Fruit fly (Drosophila melanogaster) whole organism, embryonic: ENCODE results near the gene peg.

Experiments
- Aef1 ChIP-seq: fragments of 200-800 bp; sonication (Bioruptor generic); IDR thresholded peaks from 3 replicates; pipeline ENCODE4 v1.3.6; 2022; ENCODE audit warnings: missing biosample characterization, missing genetic modification characterization
- Atf3 ChIP-seq: fragments of 200-800 bp; sonication (Bioruptor generic); optimal IDR thresholded peaks from 3 replicates; lab custom pipeline; 2016; ENCODE audit warnings: missing biosample characterization, missing genetic modification characterization
- Atf6 ChIP-seq: fragments of 200-800 bp; sonication (Bioruptor generic); IDR thresholded peaks from 2 replicates; pipeline ENCODE4 v1.3.6; 2022; ENCODE audit warnings: missing biosample characterization, missing genetic modification characterization
- CG11696 ChIP-seq: fragments of 200-800 bp; sonication (Bioruptor generic); IDR thresholded peaks from 2 replicates; pipeline ENCODE4 v1.3.6; 2022; ENCODE audit warnings: missing biosample characterization, missing genetic modification characterization
- CG13287 ChIP-seq: fragments of 200-800 bp; sonication (Bioruptor generic); IDR thresholded peaks from 2 replicates; pipeline ENCODE4 v1.3.6; 2022; ENCODE audit warnings: missing biosample characterization, missing genetic modification characterization; ENCODE audit not compliant: partially characterized antibody
- CG14014 ChIP-seq: fragments of 200-800 bp; sonication (Bioruptor generic); IDR thresholded peaks from 2 replicates; pipeline ENCODE4 v1.3.6; 2022; ENCODE audit warnings: missing biosample characterization, missing genetic modification characterization
- CG15269 ChIP-seq: fragments of 200-800 bp; sonication (Bioruptor generic); optimal IDR thresholded peaks from 2 replicates; lab custom pipeline; 2018; ENCODE audit warnings: missing biosample characterization, mild to moderate bottlenecking, missing genetic modification characterization, moderate library complexity
- CG1529 ChIP-seq: fragments of 200-800 bp; sonication (Bioruptor generic); optimal IDR thresholded peaks from 3 replicates; lab custom pipeline; 2018; ENCODE audit warnings: missing biosample characterization, missing genetic modification characterization
- CG17829 ChIP-seq: fragments of 200-800 bp; optimal IDR thresholded peaks from 2 replicates; lab custom pipeline; 2019; ENCODE audit warnings: missing biosample characterization, mild to moderate bottlenecking, missing genetic modification characterization, moderate library complexity
- CG18011 ChIP-seq: fragments of 200-800 bp; sonication (Bioruptor generic); optimal IDR thresholded peaks from 2 replicates; lab custom pipeline; 2017; ENCODE audit warnings: missing biosample characterization, missing genetic modification characterization, mild to moderate bottlenecking, moderate library complexity, missing genotype
- CG18764 ChIP-seq: fragments of 200-800 bp; sonication (Bioruptor generic); optimal IDR thresholded peaks from 3 replicates; lab custom pipeline; 2016; ENCODE audit warnings: missing biosample characterization, missing genetic modification characterization
- CG30431 ChIP-seq: fragments of 200-800 bp; sonication (Bioruptor generic); optimal IDR thresholded peaks from 2 replicates; lab custom pipeline; 2017; ENCODE audit warnings: missing biosample characterization, missing genetic modification characterization
- CG34224 ChIP-seq: fragments of 200-800 bp; sonication (Bioruptor generic); IDR thresholded peaks from 3 replicates; pipeline ENCODE4 v1.3.6; 2022; ENCODE audit warnings: missing biosample characterization, missing genetic modification characterization; ENCODE audit not compliant: partially characterized antibody
- CG3838 ChIP-seq: fragments of 200-800 bp; sonication (Bioruptor generic); optimal IDR thresholded peaks from 3 replicates; lab custom pipeline; 2016; ENCODE audit warnings: missing biosample characterization, missing genetic modification characterization
- CG3995 ChIP-seq: fragments of 200-800 bp; sonication (Bioruptor generic); optimal IDR thresholded peaks from 3 replicates; lab custom pipeline; 2016; ENCODE audit warnings: missing biosample characterization, missing genetic modification characterization
- CG4424 ChIP-seq: fragments of 200-800 bp; sonication (Bioruptor generic); optimal IDR thresholded peaks from 3 replicates; lab custom pipeline; 2016; ENCODE audit warnings: missing biosample characterization, missing genetic modification characterization
- CG6765 ChIP-seq: fragments of 200-800 bp; sonication (Bioruptor generic); optimal IDR thresholded peaks from 3 replicates; lab custom pipeline; 2017; ENCODE audit warnings: missing biosample characterization, mild to moderate bottlenecking, missing genetic modification characterization
- CG7556 ChIP-seq: fragments of 200-800 bp; sonication (Bioruptor generic); optimal IDR thresholded peaks from 2 replicates; lab custom pipeline; 2017; ENCODE audit warnings: missing biosample characterization, mild to moderate bottlenecking, missing genetic modification characterization
- Dek ChIP-seq: fragments of 200-800 bp; sonication (Bioruptor generic); optimal IDR thresholded peaks from 3 replicates; lab custom pipeline; 2019; ENCODE audit warnings: missing biosample characterization, mild to moderate bottlenecking, missing genetic modification characterization, moderate library complexity
- Dip2 ChIP-seq: fragments of 200-800 bp; sonication (Bioruptor generic); IDR thresholded peaks from 2 replicates; pipeline ENCODE4 v1.3.6; 2022; ENCODE audit warnings: missing biosample characterization, missing genetic modification characterization
- Dref ChIP-seq: fragments of 200-800 bp; sonication (Bioruptor generic); IDR thresholded peaks from 2 replicates; pipeline ENCODE4 v1.3.6; 2022; ENCODE audit warnings: missing biosample characterization, missing genetic modification characterization
- E2f2 ChIP-seq: fragments of 200-800 bp; sonication (Bioruptor generic); IDR thresholded peaks from 2 replicates; pipeline ENCODE4 v1.3.6; 2022; ENCODE audit warnings: missing biosample characterization, missing genetic modification characterization
- Ets65A ChIP-seq: fragments of 200-800 bp; sonication (Bioruptor generic); peaks from one replicate; lab custom pipeline; 2016; ENCODE audit warnings: missing biosample characterization, missing genetic modification characterization
- Fer1 ChIP-seq: fragments of 200-800 bp; sonication (Bioruptor generic); optimal IDR thresholded peaks from 2 replicates; lab custom pipeline; 2017; ENCODE audit warnings: missing biosample characterization, mild to moderate bottlenecking, missing genetic modification characterization
- HLH4C ChIP-seq: fragments of 200-800 bp; sonication (Bioruptor generic); IDR thresholded peaks from 3 replicates; pipeline ENCODE4 v1.3.6; 2022; ENCODE audit warnings: missing biosample characterization, missing genetic modification characterization; ENCODE audit not compliant: partially characterized antibody
- HmgZ ChIP-seq: fragments of 200-800 bp; sonication (Bioruptor generic); optimal IDR thresholded peaks from 2 replicates; lab custom pipeline; 2018; ENCODE audit warnings: missing biosample characterization, mild to moderate bottlenecking, missing genetic modification characterization
- Lim3 ChIP-seq: fragments of 200-800 bp; sonication (Bioruptor generic); IDR thresholded peaks from 2 replicates; pipeline ENCODE4 v1.3.6; 2022; ENCODE audit warnings: missing biosample characterization, missing genetic modification characterization
- Vsx1 ChIP-seq: fragments of 200-800 bp; sonication (Bioruptor generic); optimal IDR thresholded peaks from 2 replicates; lab custom pipeline; 2017; ENCODE audit warnings: missing biosample characterization, mild to moderate bottlenecking, missing genetic modification characterization, missing genetic modification reagents
- al ChIP-seq: fragments of 200-800 bp; sonication (Bioruptor generic); IDR thresholded peaks from 2 replicates; pipeline ENCODE4 v1.3.6; 2022; ENCODE audit warnings: missing biosample characterization, missing genetic modification characterization
- ap ChIP-seq: fragments of 200-800 bp; sonication (Bioruptor generic); IDR thresholded peaks from 2 replicates; pipeline ENCODE4 v1.3.6; 2022; ENCODE audit warnings: missing biosample characterization, missing genetic modification characterization
- bsh ChIP-seq, 2 experiments: fragments of 200-800 bp; sonication (Bioruptor generic); optimal IDR thresholded peaks; 2 replicates each; lab custom pipeline; 2017 to 2018; ENCODE audit warnings: mild to moderate bottlenecking in 2 of 2, missing biosample characterization in 2 of 2, missing genetic modification characterization in 2 of 2, moderate library complexity in 1 of 2
- cwo ChIP-seq: fragments of 200-800 bp; sonication (Bioruptor generic); optimal IDR thresholded peaks from 3 replicates; lab custom pipeline; 2017; ENCODE audit warnings: missing biosample characterization, missing genetic modification characterization, mild to moderate bottlenecking, moderate library complexity, missing genetic modification reagents
- dmrt11E ChIP-seq: fragments of 200-800 bp; sonication (Bioruptor generic); optimal IDR thresholded peaks from 3 replicates; lab custom pipeline; 2018; ENCODE audit warnings: missing biosample characterization, mild to moderate bottlenecking, missing genetic modification characterization, moderate library complexity
- dysf ChIP-seq: fragments of 200-800 bp; sonication (Bioruptor generic); IDR thresholded peaks from 3 replicates; pipeline ENCODE4 v1.3.6; 2022; ENCODE audit warnings: missing biosample characterization, missing genetic modification characterization
- emc ChIP-seq: fragments of 200-800 bp; sonication (Bioruptor generic); optimal IDR thresholded peaks from 2 replicates; lab custom pipeline; 2016; ENCODE audit warnings: missing biosample characterization, missing genetic modification characterization
- eve ChIP-seq, 2 experiments: fragments of >200 bp; optimal IDR thresholded peaks; 2 replicates each; lab custom pipeline; 2017; ENCODE audit warnings: missing biosample characterization in 2 of 2, missing genetic modification characterization in 2 of 2
- exex ChIP-seq: fragments of 200-800 bp; sonication (Bioruptor generic); optimal IDR thresholded peaks from 4 replicates; lab custom pipeline; 2018; ENCODE audit warnings: missing biosample characterization, mild to moderate bottlenecking, missing genetic modification characterization, moderate library complexity
- ham ChIP-seq: fragments of 200-800 bp; sonication (Bioruptor generic); IDR thresholded peaks from 2 replicates; pipeline ENCODE4 v1.3.6; 2022; ENCODE audit warnings: missing biosample characterization, missing genetic modification characterization
- knrl ChIP-seq: fragments of 200-800 bp; sonication (Bioruptor generic); IDR thresholded peaks from 3 replicates; pipeline ENCODE4 v1.3.6; 2022; ENCODE audit warnings: missing biosample characterization, missing genetic modification characterization; ENCODE audit not compliant: partially characterized antibody
- peb ChIP-seq: fragments of 200-800 bp; sonication (Bioruptor generic); IDR thresholded peaks from 2 replicates; pipeline ENCODE4 v1.3.6; 2022; ENCODE audit warnings: missing biosample characterization, missing genetic modification characterization
- pita ChIP-seq: fragments of 200-800 bp; sonication (Bioruptor generic); optimal IDR thresholded peaks from 2 replicates; lab custom pipeline; 2017; ENCODE audit warnings: missing biosample characterization, mild to moderate bottlenecking, missing genetic modification characterization
- pum ChIP-seq: fragments of 200-800 bp; sonication (Bioruptor generic); optimal IDR thresholded peaks from 2 replicates; lab custom pipeline; 2016; ENCODE audit warnings: missing biosample characterization, missing genetic modification characterization
- rib ChIP-seq: fragments of 200-800 bp; sonication (Bioruptor generic); IDR thresholded peaks from 2 replicates; pipeline ENCODE4 v1.3.6; 2022; ENCODE audit warnings: missing biosample characterization, missing genetic modification characterization
- ro ChIP-seq: fragments of 200-800 bp; sonication (Bioruptor generic); IDR thresholded peaks from 2 replicates; pipeline ENCODE4 v1.3.6; 2022; ENCODE audit warnings: missing biosample characterization, missing genetic modification characterization
- run ChIP-seq: fragments of 200-800 bp; sonication (Bioruptor generic); optimal IDR thresholded peaks from 3 replicates; lab custom pipeline; 2018; ENCODE audit warnings: missing biosample characterization, mild to moderate bottlenecking, missing genetic modification characterization
- scrt ChIP-seq: fragments of 200-800 bp; sonication (Bioruptor generic); optimal IDR thresholded peaks from 2 replicates; lab custom pipeline; 2018; ENCODE audit warnings: missing biosample characterization, mild to moderate bottlenecking, missing genetic modification characterization, moderate library complexity
- tna ChIP-seq: fragments of 200-800 bp; sonication (Bioruptor generic); IDR thresholded peaks from 2 replicates; pipeline ENCODE4 v1.3.6; 2022; ENCODE audit warnings: missing biosample characterization, missing genetic modification characterization; ENCODE audit not compliant: partially characterized antibody

The peg gene

dm6 chr3R:21022769-21023517 is 1.0 kb downstream of the peg start (continued):
- 0 out of 3 replicates have a peak, but pooled peaks have one; percentile 23 for TF ChIP-seq dysf (GFP tag; lab: Robert Waterston, UW)
- TF ChIP-seq CG14014 (GFP tag; lab: Robert Waterston, UW), result no peak
- TF ChIP-seq bsh (GFP tag; optimal IDR thresholded peaks at IDR 0.05; lab: Kevin White, UChicago), result no peak
- TF ChIP-seq Aef1, result no peak
- TF ChIP-seq CG34224 (GFP tag; lab: Robert Waterston, UW), result no peak
- no peak for TF ChIP-seq Dip2 (GFP tag; lab: Robert Waterston, UW)
- TF ChIP-seq CG11696 (GFP tag; lab: Robert Waterston, UW), result no peak
- TF ChIP-seq CG3838 (GFP tag; lab: Kevin White, UChicago), result no peak
- TF ChIP-seq Vsx1 (GFP tag; lab: Kevin White, UChicago), result no peak
- TF ChIP-seq eve (GFP tag; optimal IDR thresholded peaks at IDR 0.05; lab: Kevin White, UChicago), result no peak
- TF ChIP-seq ham (GFP tag; lab: Robert Waterston, UW), result no peak
- TF ChIP-seq CG17829, result no peak
- TF ChIP-seq CG6765 (GFP tag; lab: Kevin White, UChicago), result no peak
- no peak for TF ChIP-seq CG30431 (GFP tag; lab: Kevin White, UChicago)
- no peak for TF ChIP-seq HLH4C (GFP tag; lab: Robert Waterston, UW)
- TF ChIP-seq CG18764 (GFP tag; lab: Kevin White, UChicago), result no peak
- TF ChIP-seq cwo (GFP tag; lab: Kevin White, UChicago), result peak; percentile 92
- no peak for TF ChIP-seq emc
- TF ChIP-seq rib (GFP tag; lab: Robert Waterston, UW), result no peak
- no peak for TF ChIP-seq ap (GFP tag; lab: Robert Waterston, UW)
- no peak for TF ChIP-seq Lim3
- TF ChIP-seq CG15269, result no peak
- TF ChIP-seq CG13287 (GFP tag; lab: Robert Waterston, UW), result no peak
- no peak for TF ChIP-seq CG7556
- TF ChIP-seq, all 482 proteins: peak for 8

dm6 chr3R:21019073-21019472 is 4.9 kb downstream of the peg start:
- TF ChIP-seq dmrt11E (tag; lab: Kevin White, UChicago) (no peak), Ets65A (GFP tag; lab: Kevin White, UChicago) (peak; percentile 50), CG18764 (GFP tag; lab: Kevin White, UChicago) (no peak), run (tag; lab: Kevin White, UChicago) (no peak), CG18011 (no peak), pita (GFP tag; lab: Kevin White, UChicago) (no peak), peb (GFP tag; lab: Robert Waterston, UW) (no peak), tna (GFP tag; lab: Robert Waterston, UW) (no peak)

DNA sequence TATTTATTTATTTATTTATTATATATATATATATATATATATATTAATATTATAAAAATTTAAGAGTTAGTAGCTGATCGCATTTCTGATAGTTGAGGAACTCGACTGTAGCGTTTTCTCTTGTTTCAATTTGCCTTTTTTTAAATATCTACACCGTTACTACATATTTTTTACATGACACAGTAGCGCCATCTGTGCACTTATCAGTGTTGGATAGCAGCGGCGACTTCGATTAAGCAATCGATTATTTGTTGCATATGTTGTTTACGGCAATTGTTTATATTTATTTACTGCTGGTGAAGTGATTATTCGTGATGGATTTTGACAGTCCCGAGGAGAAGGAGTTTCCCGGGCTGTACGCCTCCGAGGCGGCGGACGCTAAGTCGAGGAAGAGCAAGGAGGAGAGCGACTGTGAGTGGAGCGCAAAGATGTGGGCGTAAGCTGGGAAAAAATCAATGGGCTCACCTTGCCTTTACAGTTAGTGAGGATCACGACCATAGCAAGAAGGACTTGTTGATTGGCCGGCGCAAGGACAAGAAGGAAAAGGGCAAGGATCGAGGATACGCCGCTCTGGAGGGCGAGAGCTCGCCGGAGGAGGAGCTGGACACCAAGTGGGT is 6.4 kb downstream of the peg start, which contains the start of gene Rlip:
TSS of gene Rlip (plus strand) at position 221 of the 617 bp plus-strand sequence.
- TF ChIP-seq Atf6, result no peak
- TF ChIP-seq E2f2 (GFP tag; lab: Robert Waterston, UW), result peak; percentile 67
- no peak for TF ChIP-seq CG30431 (GFP tag; lab: Kevin White, UChicago)
- TF ChIP-seq Dek (tag; lab: Kevin White, UChicago), result peak; percentile 14
- peak; percentile 31 for TF ChIP-seq HmgZ
- TF ChIP-seq Atf3 (GFP tag; lab: Kevin White, UChicago), result peak; percentile 21
- peak; percentile 91 for TF ChIP-seq Dref (GFP tag; lab: Robert Waterston, UW)
- TF ChIP-seq pum, result peak; percentile 46
- TF ChIP-seq CG3995 (GFP tag; lab: Kevin White, UChicago), result peak; percentile 22
- no peak for TF ChIP-seq CG1529
- peak; percentile 47 for TF ChIP-seq CG4424 (GFP tag; lab: Kevin White, UChicago)
- TF ChIP-seq ro (GFP tag; lab: Robert Waterston, UW), result no peak; the same call in 1 of the 2 replicates
- TF ChIP-seq Fer1 (GFP tag; lab: Kevin White, UChicago), result peak; percentile 50
- peak; percentile 66 for TF ChIP-seq knrl (GFP tag; lab: Robert Waterston, UW)
- TF ChIP-seq al (GFP tag; lab: Robert Waterston, UW), result no peak
- TF ChIP-seq scrt (GFP tag; lab: Kevin White, UChicago), result peak; percentile 90
- TF ChIP-seq exex, result peak; percentile 18
